Worm (Caenorhabditis elegans) whole organism, L4/young adult: ENCODE data around the gene C15H9.11.

Source experiments
- W03F9.2 ChIP-seq: fragments of 150-350 bp; optimal IDR thresholded peaks from 2 replicates; lab custom pipeline; 2014; ENCODE audit warnings: missing biosample characterization, missing genetic modification characterization
- dao-5 ChIP-seq: sonication (generic microtip); optimal IDR thresholded peaks from 2 replicates; lab custom pipeline; 2016; ENCODE audit warnings: missing genotype, missing genetic modification characterization, moderate library complexity, missing compliant biosample characterization
- him-1 ChIP-seq: sonication (generic microtip); optimal IDR thresholded peaks from 2 replicates; lab custom pipeline; 2016; ENCODE audit warnings: missing genotype, missing genetic modification reagents, missing genetic modification characterization, missing compliant biosample characterization

The C15H9.11 gene

ce11 chrX:6109288-6109770 is 6.1 kb upstream of the C15H9.11 start, which contains the start of gene kynu-1:
kynu-1 (minus strand) TSS chrX:6109338.
- TF ChIP-seq W03F9.2 (tag; lab: Kevin White, UChicago) (no peak), him-1 (tag; lab: Kevin White, UChicago) (no peak), dao-5 (tag; lab: Kevin White, UChicago) (no peak)

DNA sequence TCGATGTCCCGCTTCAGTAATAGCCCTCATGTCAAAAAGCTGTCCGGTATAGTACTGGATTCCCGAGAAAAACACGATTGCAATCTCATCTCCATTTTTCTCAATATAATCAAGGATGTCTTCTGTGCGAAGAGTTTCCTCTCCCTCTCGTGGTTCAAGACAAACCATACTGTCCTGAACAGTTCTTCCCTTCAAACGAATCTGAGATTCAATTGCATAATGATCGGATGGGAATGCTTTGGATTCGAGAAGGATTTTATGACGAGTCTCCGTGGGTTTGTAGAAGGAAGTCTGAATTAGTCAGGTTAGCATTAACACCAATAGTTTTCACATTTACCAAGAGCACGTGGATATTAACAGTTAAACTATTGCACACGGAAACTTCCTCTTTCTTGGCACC is 4.8 kb upstream of the C15H9.11 start:
- TF ChIP-seq him-1 (tag; lab: Kevin White, UChicago) (no peak), W03F9.2 (tag; lab: Kevin White, UChicago) (no peak), dao-5 (tag; lab: Kevin White, UChicago) (no peak)

DNA sequence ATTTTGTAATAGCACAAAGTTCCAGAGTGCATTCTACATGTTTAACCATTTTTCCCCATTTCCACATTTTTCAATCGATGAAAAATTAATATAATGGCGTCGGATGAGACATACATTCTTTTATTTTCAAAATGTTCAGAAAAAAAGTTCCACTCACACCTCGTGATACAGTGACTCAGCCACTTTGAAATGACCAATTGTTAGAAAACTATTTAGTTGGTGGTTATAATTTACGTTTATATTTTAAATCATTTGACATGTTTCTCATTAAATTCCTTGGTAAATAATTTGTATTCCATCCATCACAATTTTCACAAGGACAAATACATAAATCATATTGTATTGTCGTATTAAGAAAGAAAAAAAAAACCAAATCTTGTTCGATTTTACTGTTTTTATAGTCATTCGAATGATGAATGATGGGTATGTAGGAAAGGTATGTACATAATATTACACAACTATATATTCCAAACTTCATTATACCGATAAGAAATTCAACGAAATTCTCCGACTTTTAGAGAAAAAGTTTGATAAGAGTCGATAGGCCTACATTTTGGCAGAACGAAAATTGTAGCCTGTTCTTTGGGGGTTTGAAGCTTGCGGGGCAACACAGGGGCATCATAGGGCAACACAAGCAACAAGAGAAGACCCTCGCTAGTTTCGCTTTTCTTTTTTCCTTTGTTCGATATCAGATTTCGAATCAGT is 2.6 kb downstream of the C15H9.11 start:
- no peak for TF ChIP-seq W03F9.2 (tag; lab: Kevin White, UChicago)
- TF ChIP-seq him-1 (tag; lab: Kevin White, UChicago): no peak
- TF ChIP-seq dao-5 (tag; lab: Kevin White, UChicago): no peak

ce11 chrX:6098420-6098819 is 4.8 kb downstream of the C15H9.11 start:
- TF ChIP-seq him-1 (tag; lab: Kevin White, UChicago): no peak
- TF ChIP-seq W03F9.2 (tag; lab: Kevin White, UChicago): no peak
- TF ChIP-seq dao-5 (tag; lab: Kevin White, UChicago): no peak

- TF ChIP-seq W03F9.2 (tag; lab: Kevin White, UChicago): no peak
- TF ChIP-seq him-1 (tag; lab: Kevin White, UChicago): no peak
- no peak for TF ChIP-seq dao-5 (tag; lab: Kevin White, UChicago)
Measured at ce11 chrX:6097551-6097950, 5.6 kb downstream of the C15H9.11 start, which contains the start of gene C15H9.4. C15H9.4 (plus strand) TSS chrX:6097643.

ce11 chrX:6093046-6093445 is 10.2 kb downstream of the C15H9.11 start, which contains the start of gene C15H9.5:
C15H9.5 (plus strand) TSS chrX:6093300.
- TF ChIP-seq dao-5 (tag; lab: Kevin White, UChicago): no peak

ce11 chrX:6092533-6092932 is 10.7 kb downstream of the C15H9.11 start:
- TF ChIP-seq dao-5 (tag; lab: Kevin White, UChicago) (no peak), him-1 (tag; lab: Kevin White, UChicago) (no peak), W03F9.2 (tag; lab: Kevin White, UChicago) (no peak)

- TF ChIP-seq dao-5 (tag; lab: Kevin White, UChicago) (peak; percentile 16), W03F9.2 (tag; lab: Kevin White, UChicago) (peak; percentile 31), him-1 (tag; lab: Kevin White, UChicago) (peak; percentile 82)
Measured at ce11 chrX:6091967-6092366, 11.2 kb downstream of the C15H9.11 start, which contains the start of gene hsp-3. hsp-3 (minus strand) TSS chrX:6092124.

- TF ChIP-seq W03F9.2 (tag; lab: Kevin White, UChicago) (no peak), him-1 (tag; lab: Kevin White, UChicago) (no peak), dao-5 (tag; lab: Kevin White, UChicago) (no peak)
Measured at ce11 chrX:6090779-6091178, 12.4 kb downstream of the C15H9.11 start.

DNA sequence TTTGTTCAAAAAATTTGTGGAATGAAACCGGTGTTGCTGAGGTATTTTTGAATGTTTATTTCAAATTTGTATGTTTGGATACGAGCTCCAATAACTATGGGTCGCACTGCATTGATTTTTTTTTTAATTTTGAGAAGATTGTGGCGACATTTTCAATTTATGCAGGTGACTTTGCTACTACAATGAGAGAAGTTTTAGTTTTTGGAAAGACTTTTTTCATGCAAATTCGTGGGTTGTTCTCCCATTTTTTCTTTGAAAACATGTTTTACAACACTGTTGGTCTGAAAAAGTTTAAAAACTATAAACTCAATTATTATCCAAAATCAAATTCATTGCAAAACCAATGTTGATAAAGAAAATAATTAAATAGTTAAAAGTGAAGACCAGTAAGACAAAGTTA is 14.5 kb downstream of the C15H9.11 start:
- TF ChIP-seq dao-5 (tag; lab: Kevin White, UChicago) (no peak), W03F9.2 (tag; lab: Kevin White, UChicago) (no peak), him-1 (tag; lab: Kevin White, UChicago) (no peak)

DNA sequence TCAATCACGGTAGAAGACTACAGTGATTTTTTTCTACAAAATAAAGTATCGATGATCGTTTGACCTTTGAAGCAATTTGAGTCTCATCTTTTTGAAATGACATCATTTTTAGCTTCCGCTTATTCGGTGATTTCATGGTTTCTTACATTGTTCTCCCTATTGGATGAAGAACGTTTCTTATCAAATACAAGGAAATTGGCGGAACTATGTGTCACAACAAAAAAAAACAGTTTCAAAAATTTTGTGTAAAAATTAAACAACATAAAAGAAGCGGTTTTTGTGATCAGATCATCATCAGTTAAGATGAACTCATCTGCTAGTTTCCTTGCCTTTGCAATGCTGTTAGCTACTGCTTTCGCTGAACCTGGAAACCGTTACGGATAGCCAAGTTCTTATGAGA is 15.5 kb downstream of the C15H9.11 start, which contains the start of gene C45B2.8:
C45B2.8 (plus strand) TSS at position 301 of the 400 bp plus-strand sequence.
- no peak for TF ChIP-seq dao-5 (tag; lab: Kevin White, UChicago)
- TF ChIP-seq W03F9.2 (tag; lab: Kevin White, UChicago): no peak
- TF ChIP-seq him-1 (tag; lab: Kevin White, UChicago): no peak

ce11 chrX:6085824-6086223 is 17.4 kb downstream of the C15H9.11 start, which contains the start of gene C45B2.1:
C45B2.1 (plus strand) TSS chrX:6086124.
- no peak for TF ChIP-seq him-1 (tag; lab: Kevin White, UChicago)
- TF ChIP-seq W03F9.2 (tag; lab: Kevin White, UChicago): no peak
- no peak for TF ChIP-seq dao-5 (tag; lab: Kevin White, UChicago)

- TF ChIP-seq W03F9.2 (tag; lab: Kevin White, UChicago) (no peak), dao-5 (tag; lab: Kevin White, UChicago) (no peak), him-1 (tag; lab: Kevin White, UChicago) (no peak)
Measured at ce11 chrX:6084439-6084838, 18.8 kb downstream of the C15H9.11 start, which contains the start of gene C45B2.2. C45B2.2 (plus strand) TSS chrX:6084739.
